Worm (Caenorhabditis elegans) whole organism, L4 larva: ENCODE results near the gene C24B9.3.

Experiments used
- F10B5.3 ChIP-seq: sonication (generic microtip); optimal IDR thresholded peaks from 2 replicates; lab custom pipeline; 2016; ENCODE audit warnings: mild to moderate bottlenecking, missing genetic modification characterization, missing compliant biosample characterization
- Y48G9A.11 ChIP-seq: fragments of 200-800 bp; sonication (Bioruptor generic); IDR thresholded peaks from 2 replicates; pipeline ENCODE4 v1.3.6; 2022; ENCODE audit warnings: missing genetic modification reagents, missing genetic modification characterization, missing compliant biosample characterization
- Y75B8A.6 ChIP-seq: fragments of 200-800 bp; sonication (Bioruptor generic); IDR thresholded peaks from 2 replicates; pipeline ENCODE4 v1.3.6; 2022; ENCODE audit warnings: missing genetic modification reagents, missing genetic modification characterization, missing compliant biosample characterization
- ZK337.2 ChIP-seq: fragments of 200-800 bp; sonication (Bioruptor generic); IDR thresholded peaks from 2 replicates; pipeline ENCODE4 v1.3.6; 2022; ENCODE audit warnings: missing genetic modification reagents, missing genetic modification characterization, missing compliant biosample characterization
- aha-1 ChIP-seq: fragments of 150-350 bp; peaks from one replicate; lab custom pipeline; 2014; ENCODE audit warnings: missing biosample characterization, missing genetic modification characterization
- ama-1 ChIP-seq: fragments of 150-350 bp; optimal IDR thresholded peaks from 2 replicates; lab custom pipeline; 2014; ENCODE audit warnings: inconsistent platforms, mixed read lengths
- ceh-20 ChIP-seq: fragments of 200-800 bp; sonication (Bioruptor generic); IDR thresholded peaks from 2 replicates; pipeline ENCODE4 v1.3.6; 2022; ENCODE audit warnings: missing genetic modification reagents, missing genetic modification characterization, missing compliant biosample characterization
- ces-1 ChIP-seq: fragments of 150-350 bp; sonication (generic microtip); optimal IDR thresholded peaks from 4 replicates; lab custom pipeline; 2014; ENCODE audit warnings: missing biosample characterization, missing genetic modification reagents, missing genetic modification characterization
- daf-12 ChIP-seq: fragments of 150-350 bp; optimal IDR thresholded peaks from 2 replicates; lab custom pipeline; 2014; ENCODE audit warnings: missing biosample characterization, missing genetic modification reagents, missing genetic modification characterization
- daf-16 ChIP-seq, 3 experiments: sonication (generic microtip); optimal IDR thresholded peaks; 2 replicates each; lab custom pipeline; 2016 to 2017; ENCODE audit warnings: missing genetic modification characterization in 3 of 3, missing genetic modification reagents in 3 of 3, mild to moderate bottlenecking in 2 of 3, missing compliant biosample characterization in 2 of 3, missing biosample characterization in 1 of 3, moderate library complexity in 1 of 3
- dpl-1 ChIP-seq: fragments of 150-350 bp; optimal IDR thresholded peaks from 2 replicates; lab custom pipeline; 2014; ENCODE audit warnings: missing biosample characterization, missing genetic modification reagents, missing genetic modification characterization
- duxl-1 ChIP-seq: sonication (generic microtip); optimal IDR thresholded peaks from 2 replicates; lab custom pipeline; 2016; ENCODE audit warnings: mild to moderate bottlenecking, missing genetic modification characterization, moderate library complexity, missing compliant biosample characterization; ENCODE audit not compliant: poor library complexity
- dve-1 ChIP-seq: sonication (generic microtip); optimal IDR thresholded peaks from 2 replicates; lab custom pipeline; 2017; ENCODE audit warnings: antibody characterized with exemption, mild to moderate bottlenecking, missing genetic modification characterization, missing compliant biosample characterization; ENCODE audit not compliant: insufficient read depth
- egl-43 ChIP-seq: fragments of 200-800 bp; sonication (Bioruptor generic); IDR thresholded peaks from 2 replicates; pipeline ENCODE4 v1.3.6; 2022; ENCODE audit warnings: missing genetic modification reagents, missing genetic modification characterization, missing compliant biosample characterization
- fos-1 ChIP-seq: fragments of 150-350 bp; optimal IDR thresholded peaks from 2 replicates; lab custom pipeline; 2014; ENCODE audit warnings: missing biosample characterization, missing genetic modification characterization
- jun-1 ChIP-seq: fragments of 150-350 bp; optimal IDR thresholded peaks from 2 replicates; lab custom pipeline; 2014; ENCODE audit warnings: missing biosample characterization, missing genetic modification reagents, missing genetic modification characterization
- lim-7 ChIP-seq: fragments of 200-800 bp; sonication (Bioruptor generic); IDR thresholded peaks from 2 replicates; pipeline ENCODE4 v1.3.6; 2022; ENCODE audit warnings: missing genetic modification characterization, missing compliant biosample characterization
- lin-15B ChIP-seq: fragments of 150-350 bp; sonication (generic microtip); optimal IDR thresholded peaks from 3 replicates; lab custom pipeline; 2014; ENCODE audit warnings: missing biosample characterization, missing genetic modification characterization
- lin-29 ChIP-seq: fragments of 200-800 bp; sonication (Bioruptor generic); IDR thresholded peaks from 2 replicates; pipeline ENCODE4 v1.3.6; 2022; ENCODE audit warnings: missing genetic modification reagents, missing genetic modification characterization, missing compliant biosample characterization
- lin-38 ChIP-seq: fragments of 200-800 bp; sonication (Bioruptor generic); IDR thresholded peaks from 2 replicates; pipeline ENCODE4 v1.3.6; 2022; ENCODE audit warnings: missing genetic modification reagents, missing genetic modification characterization, missing compliant biosample characterization
- mes-2 ChIP-seq: sonication (generic microtip); optimal IDR thresholded peaks from 2 replicates; lab custom pipeline; 2016; ENCODE audit warnings: missing genotype, mild to moderate bottlenecking, missing genetic modification characterization, missing compliant biosample characterization; ENCODE audit not compliant: poor library complexity, severe bottlenecking
- mxl-2 ChIP-seq: fragments of 200-800 bp; sonication (Bioruptor generic); conservative IDR thresholded peaks from 2 replicates; pipeline ENCODE4 v1.3.6; 2022; ENCODE audit warnings: missing genetic modification reagents, missing genetic modification characterization, missing compliant biosample characterization
- nhr-237 ChIP-seq: sonication (generic microtip); optimal IDR thresholded peaks from 2 replicates; lab custom pipeline; 2017; ENCODE audit warnings: missing biosample characterization, missing genetic modification characterization
- nhr-42 ChIP-seq: fragments of 200-800 bp; sonication (Bioruptor generic); IDR thresholded peaks from 2 replicates; pipeline ENCODE4 v1.3.6; 2022; ENCODE audit warnings: missing genetic modification characterization, missing compliant biosample characterization
- nhr-6 ChIP-seq: fragments of 150-350 bp; optimal IDR thresholded peaks from 2 replicates; lab custom pipeline; 2014; ENCODE audit warnings: missing biosample characterization, missing genetic modification characterization
- pha-4 ChIP-seq, 2 experiments: fragments of 150-350 bp in 1 of 2; fragments of 200-800 bp in 1 of 2; sonication (Bioruptor generic) in 1 of 2; IDR thresholded peaks in 1 of 2; optimal IDR thresholded peaks in 1 of 2; 2 replicates each; pipeline versions ENCODE4 v1.3.6 to Lab custom; 2014 to 2022; ENCODE audit warnings: missing genetic modification characterization in 2 of 2, missing genetic modification reagents in 2 of 2, missing biosample characterization in 1 of 2, missing compliant biosample characterization in 1 of 2
- php-3 ChIP-seq: fragments of 200-800 bp; sonication (Bioruptor generic); IDR thresholded peaks from 2 replicates; pipeline ENCODE4 v1.3.6; 2022; ENCODE audit warnings: missing genetic modification reagents, missing genetic modification characterization, missing compliant biosample characterization
- rbr-2 ChIP-seq: sonication (generic microtip); optimal IDR thresholded peaks from 2 replicates; lab custom pipeline; 2016; ENCODE audit warnings: missing genotype, missing genetic modification characterization, missing compliant biosample characterization
- saeg-2 ChIP-seq: fragments of 200-800 bp; sonication (Bioruptor generic); IDR thresholded peaks from 2 replicates; pipeline ENCODE4 v1.3.6; 2022; ENCODE audit warnings: missing genetic modification reagents, missing genetic modification characterization, missing compliant biosample characterization
- set-16 ChIP-seq: fragments of 200-800 bp; sonication (Bioruptor generic); IDR thresholded peaks from 2 replicates; pipeline ENCODE4 v1.3.6; 2022; ENCODE audit warnings: missing genetic modification reagents, missing genetic modification characterization, missing compliant biosample characterization
- snpc-4 ChIP-seq: fragments of 150-350 bp; optimal IDR thresholded peaks from 2 replicates; lab custom pipeline; 2014; ENCODE audit warnings: missing biosample characterization, missing genetic modification characterization
- tra-1 ChIP-seq: fragments of 200-800 bp; sonication (Bioruptor generic); IDR thresholded peaks from 2 replicates; pipeline ENCODE4 v1.3.6; 2022; ENCODE audit warnings: missing genetic modification reagents, missing genetic modification characterization, missing compliant biosample characterization
- unc-39 ChIP-seq: sonication (generic microtip); optimal IDR thresholded peaks from 2 replicates; lab custom pipeline; 2017; ENCODE audit warnings: missing biosample characterization, missing genetic modification characterization
- zfp-2 ChIP-seq: sonication (generic microtip); optimal IDR thresholded peaks from 2 replicates; lab custom pipeline; 2016; ENCODE audit warnings: mild to moderate bottlenecking, missing genetic modification characterization, missing compliant biosample characterization
- zip-11 ChIP-seq: fragments of 200-800 bp; sonication (Bioruptor generic); IDR thresholded peaks from 2 replicates; pipeline ENCODE4 v1.3.6; 2022; ENCODE audit warnings: missing genetic modification characterization, missing compliant biosample characterization
- ztf-11 ChIP-seq: fragments of 150-350 bp; optimal IDR thresholded peaks from 2 replicates; lab custom pipeline; 2014; ENCODE audit warnings: missing biosample characterization, missing genetic modification characterization

Gene C24B9.3

ce11 chrV:2694389-2694788 is 17.0 kb downstream of the C24B9.3 start, which contains the start of gene Y45G12B.2 (continued):
- no peak for TF ChIP-seq fos-1 (tag; lab: Kevin White, UChicago)
- TF ChIP-seq ama-1 (lab: Kevin White, UChicago) = peak; percentile 55
- TF ChIP-seq ces-1 (GFP tag; lab: Kevin White, UChicago) = no peak
- no peak for TF ChIP-seq lin-29 (GFP tag; lab: Robert Waterston, UW)
- peak; percentile 85 for TF ChIP-seq mes-2 (tag; lab: Kevin White, UChicago)
- no peak for TF ChIP-seq nhr-6
- TF ChIP-seq php-3 (GFP tag; lab: Robert Waterston, UW) = no peak
- no peak for TF ChIP-seq daf-16 (GFP tag; optimal IDR thresholded peaks at IDR 0.05; lab: Kevin White, UChicago)
- peak; percentile 30 for TF ChIP-seq daf-16 (tag; optimal IDR thresholded peaks at IDR 0.05; lab: Kevin White, UChicago)
- TF ChIP-seq duxl-1 = no peak
- no peak for TF ChIP-seq snpc-4 (tag; lab: Kevin White, UChicago)
- TF ChIP-seq saeg-2 (GFP tag; lab: Robert Waterston, UW) = no peak
- TF ChIP-seq zfp-2 (tag; lab: Kevin White, UChicago) = no peak
- TF ChIP-seq aha-1 (tag; lab: Kevin White, UChicago) = no peak
- TF ChIP-seq Y48G9A.11 = no peak
- TF ChIP-seq dve-1 (tag; lab: Kevin White, UChicago) = peak; percentile 54
- TF ChIP-seq unc-39 (tag; lab: Kevin White, UChicago) = no peak
- TF ChIP-seq nhr-42 = no peak
- TF ChIP-seq ztf-11 (tag; lab: Kevin White, UChicago) = no peak
- TF ChIP-seq rbr-2 = peak; percentile 31
- no peak for TF ChIP-seq tra-1 (GFP tag; lab: Robert Waterston, UW)
- TF ChIP-seq dpl-1 (GFP tag; lab: Kevin White, UChicago) = peak; percentile 72
- no peak for TF ChIP-seq jun-1 (tag; lab: Kevin White, UChicago)

ce11 chrV:2691703-2692102 is 19.7 kb downstream of the C24B9.3 start:
- peak; percentile 60 for TF ChIP-seq lin-38 (GFP tag; lab: Robert Waterston, UW)
- TF ChIP-seq, all 104 proteins: peak for 1; not testable (repeated sequence) for 103

- TF ChIP-seq F10B5.3 = no peak
- no peak for TF ChIP-seq ceh-20 (GFP tag; lab: Robert Waterston, UW)
- TF ChIP-seq lin-38 (GFP tag; lab: Robert Waterston, UW) = no peak
- TF ChIP-seq ZK337.2 (GFP tag; lab: Robert Waterston, UW) = no peak
- TF ChIP-seq egl-43 (GFP tag; lab: Robert Waterston, UW) = no peak
- TF ChIP-seq lim-7 (GFP tag; lab: Robert Waterston, UW) = no peak
- no peak for TF ChIP-seq lin-15B
- no peak for TF ChIP-seq unc-39 (tag; lab: Kevin White, UChicago)
- no peak for TF ChIP-seq zip-11
- TF ChIP-seq tra-1 (GFP tag; lab: Robert Waterston, UW) = no peak
- TF ChIP-seq daf-12 = no peak
- no peak for TF ChIP-seq mxl-2 (GFP tag; lab: Robert Waterston, UW)
- no peak for TF ChIP-seq pha-4 (GFP tag; IDR thresholded peaks at IDR 0.05; lab: Robert Waterston, UW)
- no peak for TF ChIP-seq pha-4 (tag; optimal IDR thresholded peaks at IDR 0.05; lab: Kevin White, UChicago)
- TF ChIP-seq ztf-11 (tag; lab: Kevin White, UChicago) = no peak
- TF ChIP-seq Y75B8A.6 (GFP tag; lab: Robert Waterston, UW) = no peak
Measured at ce11 chrV:2690948-2691347, 20.5 kb downstream of the C24B9.3 start.

ce11 chrV:2690478-2690877 is 20.9 kb downstream of the C24B9.3 start:
- TF ChIP-seq nhr-237 (tag; lab: Kevin White, UChicago) (no peak), set-16 (GFP tag; lab: Robert Waterston, UW) (peak; percentile 59)
